Worm (Caenorhabditis elegans) whole organism, L1 larva: ENCODE data around the gene cec-3.

Experiments
- C34B4.2 ChIP-seq: sonication (generic microtip); optimal IDR thresholded peaks from 2 replicates; lab custom pipeline; 2017; ENCODE audit warnings: mild to moderate bottlenecking, missing genetic modification characterization, missing compliant biosample characterization
- F16B12.6 ChIP-seq: fragments of 150-350 bp; optimal IDR thresholded peaks from 2 replicates; lab custom pipeline; 2014; ENCODE audit warnings: missing biosample characterization, missing genetic modification characterization
- Y116A8C.19 ChIP-seq: sonication (generic microtip); optimal IDR thresholded peaks from 2 replicates; lab custom pipeline; 2016; ENCODE audit warnings: missing compliant biosample characterization, missing genetic modification characterization, borderline replicate concordance
- aly-2 ChIP-seq: fragments of 150-350 bp; optimal IDR thresholded peaks from 2 replicates; lab custom pipeline; 2014; ENCODE audit warnings: missing biosample characterization, missing genetic modification characterization
- ama-1 ChIP-seq: fragments of 150-350 bp; optimal IDR thresholded peaks from 2 replicates; lab custom pipeline; 2014
- blmp-1 ChIP-seq: fragments of 150-350 bp; optimal IDR thresholded peaks from 2 replicates; lab custom pipeline; 2014; ENCODE audit warnings: missing biosample characterization, missing genetic modification characterization
- ceh-63 ChIP-seq: fragments of 200-800 bp; sonication (Bioruptor generic); optimal IDR thresholded peaks from 2 replicates; lab custom pipeline; 2018; ENCODE audit warnings: mild to moderate bottlenecking, missing genetic modification characterization, missing compliant biosample characterization
- ceh-8 ChIP-seq: fragments of 200-800 bp; sonication (Bioruptor generic); optimal IDR thresholded peaks from 2 replicates; lab custom pipeline; 2018; ENCODE audit warnings: mild to moderate bottlenecking, missing genetic modification characterization, moderate library complexity, missing compliant biosample characterization
- ceh-88 ChIP-seq: fragments of 200-800 bp; sonication (Bioruptor generic); IDR thresholded peaks from 2 replicates; pipeline ENCODE4 v1.3.6; 2022; ENCODE audit warnings: missing genetic modification characterization, missing compliant biosample characterization
- ceh-90 ChIP-seq: sonication (generic microtip); optimal IDR thresholded peaks from 2 replicates; lab custom pipeline; 2016; ENCODE audit warnings: missing genetic modification characterization, missing compliant biosample characterization
- dpl-1 ChIP-seq, 3 experiments: fragments of 150-350 bp in 2 of 3; sonication (generic microtip) in 1 of 3; optimal IDR thresholded peaks; 2 replicates each; lab custom pipeline; 2014 to 2017; ENCODE audit warnings: missing biosample characterization in 3 of 3, missing genetic modification characterization in 3 of 3, missing genetic modification reagents in 3 of 3
- dsc-1 ChIP-seq: sonication (generic microtip); optimal IDR thresholded peaks from 2 replicates; lab custom pipeline; 2016; ENCODE audit warnings: mild to moderate bottlenecking, missing genetic modification characterization, missing compliant biosample characterization
- efl-3 ChIP-seq: fragments of 200-800 bp; sonication (Bioruptor generic); optimal IDR thresholded peaks from 2 replicates; lab custom pipeline; 2018; ENCODE audit warnings: mild to moderate bottlenecking, missing genetic modification characterization, missing compliant biosample characterization
- elt-2 ChIP-seq: sonication (generic microtip); optimal IDR thresholded peaks from 2 replicates; lab custom pipeline; 2016; ENCODE audit warnings: missing genetic modification characterization, mild to moderate bottlenecking, inconsistent platforms, missing compliant biosample characterization, missing genetic modification reagents
- elt-3 ChIP-seq, 6 experiments: fragments of 150-350 bp in 1 of 6; sonication (generic microtip); optimal IDR thresholded peaks; 2 replicates each; lab custom pipeline; 2017 to 2018; ENCODE audit warnings: missing biosample characterization in 6 of 6, missing genetic modification characterization in 6 of 6, inconsistent platforms in 1 of 6
- fkh-10 ChIP-seq: sonication (generic microtip); optimal IDR thresholded peaks from 2 replicates; lab custom pipeline; 2017; ENCODE audit warnings: missing biosample characterization, missing genetic modification reagents, missing genetic modification characterization
- fkh-4 ChIP-seq: sonication (generic microtip); optimal IDR thresholded peaks from 2 replicates; lab custom pipeline; 2016; ENCODE audit warnings: missing compliant biosample characterization, missing genetic modification characterization, borderline replicate concordance
- hlh-17 ChIP-seq: fragments of 200-800 bp; sonication (Bioruptor generic); optimal IDR thresholded peaks from 2 replicates; lab custom pipeline; 2018; ENCODE audit warnings: missing genetic modification characterization, mild to moderate bottlenecking, missing compliant biosample characterization, moderate library complexity, borderline replicate concordance
- hlh-4 ChIP-seq: sonication (generic microtip); optimal IDR thresholded peaks from 2 replicates; lab custom pipeline; 2016; ENCODE audit warnings: mild to moderate bottlenecking, missing genetic modification characterization, missing compliant biosample characterization
- hpl-2 ChIP-seq: fragments of 150-350 bp; optimal IDR thresholded peaks from 2 replicates; lab custom pipeline; 2014; ENCODE audit warnings: missing biosample characterization, missing genetic modification reagents, missing genetic modification characterization
- irx-1 ChIP-seq: sonication (generic microtip); optimal IDR thresholded peaks from 2 replicates; lab custom pipeline; 2016; ENCODE audit warnings: missing genetic modification characterization, missing compliant biosample characterization
- isw-1 ChIP-seq: fragments of 200-800 bp; sonication (Bioruptor generic); IDR thresholded peaks from 2 replicates; pipeline ENCODE4 v1.3.6; 2022; ENCODE audit warnings: missing genetic modification characterization, missing compliant biosample characterization
- jun-1 ChIP-seq: fragments of 150-350 bp; optimal IDR thresholded peaks from 2 replicates; lab custom pipeline; 2014; ENCODE audit warnings: missing biosample characterization, missing genetic modification reagents, missing genetic modification characterization
- lin-13 ChIP-seq: fragments of 150-350 bp; optimal IDR thresholded peaks from 2 replicates; lab custom pipeline; 2014; ENCODE audit warnings: missing biosample characterization, missing genetic modification reagents, missing genetic modification characterization
- lin-14 ChIP-seq: fragments of 200-800 bp; sonication (Bioruptor generic); optimal IDR thresholded peaks from 2 replicates; lab custom pipeline; 2018; ENCODE audit warnings: mild to moderate bottlenecking, missing genetic modification characterization, moderate library complexity, missing compliant biosample characterization
- lin-15B ChIP-seq: fragments of 150-350 bp; sonication (generic microtip); optimal IDR thresholded peaks from 3 replicates; lab custom pipeline; 2014; ENCODE audit warnings: missing biosample characterization, missing genetic modification characterization
- lin-35 ChIP-seq, 2 experiments: fragments of 150-350 bp; optimal IDR thresholded peaks; 2 replicates each; lab custom pipeline; 2014; ENCODE audit warnings: missing biosample characterization in 2 of 2, missing genetic modification characterization in 2 of 2, missing genetic modification reagents in 2 of 2
- lin-39 ChIP-seq: fragments of 150-350 bp; optimal IDR thresholded peaks from 2 replicates; lab custom pipeline; 2014; ENCODE audit warnings: missing biosample characterization, missing genetic modification reagents, missing genetic modification characterization
- mab-9 ChIP-seq: fragments of 200-800 bp; sonication (Bioruptor generic); IDR thresholded peaks from 2 replicates; pipeline ENCODE4 v1.3.6; 2022; ENCODE audit warnings: missing genetic modification reagents, missing genetic modification characterization, missing compliant biosample characterization
- mep-1 ChIP-seq: fragments of 150-350 bp; optimal IDR thresholded peaks from 2 replicates; lab custom pipeline; 2014; ENCODE audit warnings: missing biosample characterization, missing genetic modification characterization
- nhr-12 ChIP-seq: sonication (generic microtip); optimal IDR thresholded peaks from 2 replicates; lab custom pipeline; 2017; ENCODE audit warnings: missing biosample characterization, missing genetic modification characterization
- nhr-19 ChIP-seq: fragments of 200-800 bp; sonication (Bioruptor generic); conservative IDR thresholded peaks from 2 replicates; pipeline ENCODE4 v1.3.6; 2022; ENCODE audit warnings: missing genetic modification characterization, missing compliant biosample characterization
- nhr-47 ChIP-seq: sonication (generic microtip); optimal IDR thresholded peaks from 2 replicates; lab custom pipeline; 2016; ENCODE audit warnings: mild to moderate bottlenecking, missing genetic modification characterization, moderate library complexity, missing compliant biosample characterization
- nhr-76 ChIP-seq: sonication (generic microtip); optimal IDR thresholded peaks from 2 replicates; lab custom pipeline; 2017; ENCODE audit warnings: missing biosample characterization, missing genetic modification characterization
- nhr-85 ChIP-seq: sonication (generic microtip); peaks from one replicate; lab custom pipeline; 2016; ENCODE audit warnings: missing genetic modification characterization, inconsistent platforms, missing compliant biosample characterization
- nhr-90 ChIP-seq: sonication (generic microtip); optimal IDR thresholded peaks from 2 replicates; lab custom pipeline; 2016; ENCODE audit warnings: mild to moderate bottlenecking, missing genetic modification characterization, missing compliant biosample characterization; ENCODE audit not compliant: poor library complexity
- pag-3 ChIP-seq: sonication (generic microtip); optimal IDR thresholded peaks from 2 replicates; lab custom pipeline; 2017; ENCODE audit warnings: missing genetic modification characterization, mild to moderate bottlenecking, missing compliant biosample characterization, antibody characterized with exemption, borderline replicate concordance; ENCODE audit not compliant: insufficient read depth
- snu-23 ChIP-seq: sonication (generic microtip); optimal IDR thresholded peaks from 2 replicates; lab custom pipeline; 2016; ENCODE audit warnings: missing genetic modification characterization, missing compliant biosample characterization
- swsn-7 ChIP-seq: sonication (generic microtip); optimal IDR thresholded peaks from 2 replicates; lab custom pipeline; 2016; ENCODE audit warnings: missing genetic modification characterization, missing compliant biosample characterization
- unc-130 ChIP-seq: fragments of 150-350 bp; optimal IDR thresholded peaks from 2 replicates; lab custom pipeline; 2017; ENCODE audit warnings: missing biosample characterization, missing genetic modification characterization, inconsistent platforms
- unc-30 ChIP-seq: sonication (generic microtip); optimal IDR thresholded peaks from 2 replicates; lab custom pipeline; 2017; ENCODE audit warnings: missing biosample characterization, missing genetic modification characterization
- unc-86 ChIP-seq: sonication (generic microtip); optimal IDR thresholded peaks from 2 replicates; lab custom pipeline; 2016; ENCODE audit warnings: missing genetic modification characterization, missing compliant biosample characterization
- xbp-1 ChIP-seq: sonication (generic microtip); optimal IDR thresholded peaks from 2 replicates; lab custom pipeline; 2016; ENCODE audit warnings: missing genetic modification characterization, missing compliant biosample characterization
- zip-4 ChIP-seq: fragments of 200-800 bp; sonication (Bioruptor generic); optimal IDR thresholded peaks from 2 replicates; lab custom pipeline; 2018; ENCODE audit warnings: mild to moderate bottlenecking, missing genetic modification characterization, moderate library complexity, missing compliant biosample characterization
- ztf-11 ChIP-seq, 2 experiments: sonication (generic microtip); optimal IDR thresholded peaks; 2 replicates each; lab custom pipeline; 2016 to 2017; ENCODE audit warnings: missing genetic modification characterization in 2 of 2, missing biosample characterization in 1 of 2, missing compliant biosample characterization in 1 of 2
- ztf-4 ChIP-seq: fragments of 150-350 bp; optimal IDR thresholded peaks from 2 replicates; lab custom pipeline; 2014; ENCODE audit warnings: missing biosample characterization, missing genetic modification characterization

Gene cec-3

DNA sequence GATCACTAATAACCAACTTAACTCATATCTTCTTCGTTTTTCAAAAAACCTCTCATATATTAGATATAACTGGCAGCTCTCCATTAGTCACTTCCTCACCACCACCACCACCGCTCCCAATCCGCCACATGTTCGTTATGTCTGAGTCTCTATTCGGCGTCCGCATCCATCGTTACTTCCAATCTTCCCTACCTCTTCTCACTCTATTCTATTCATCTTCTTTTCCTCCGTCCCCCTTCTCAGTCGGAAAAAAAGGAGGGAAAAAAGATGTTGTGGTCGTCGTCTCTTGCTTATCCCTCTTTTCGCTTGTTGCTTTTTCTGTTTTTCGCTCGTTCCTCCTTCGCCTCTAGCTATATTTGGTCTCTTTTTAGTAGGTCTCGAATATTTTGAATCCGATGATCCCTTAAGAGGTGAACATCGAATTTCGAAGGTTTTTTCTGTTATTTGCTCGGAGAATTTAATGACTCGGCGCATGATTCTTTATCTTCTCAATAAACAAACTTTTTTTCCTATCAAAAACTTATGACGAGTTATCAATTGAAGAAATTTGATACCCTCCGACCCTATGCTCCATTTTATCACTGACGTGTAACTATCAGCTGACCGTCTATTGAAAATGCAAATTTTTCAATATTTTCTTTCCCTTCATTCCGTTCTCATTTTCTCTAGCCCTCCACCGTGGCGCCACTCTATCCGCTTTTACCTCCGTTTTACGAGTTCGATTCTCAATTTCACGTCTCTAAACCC, 34.6 kb upstream of the cec-3 start (continued):
- TF ChIP-seq fkh-10 (GFP tag; lab: Kevin White, UChicago) (peak; percentile 6), lin-14 (GFP tag; lab: Kevin White, UChicago) (peak; percentile 87), ceh-90 (tag; lab: Kevin White, UChicago) (no peak), lin-15B (tag; lab: Kevin White, UChicago) (no peak), nhr-85 (no peak), C34B4.2 (no peak), dsc-1 (peak; percentile 40), ama-1 (lab: Kevin White, UChicago) (peak; percentile 58), fkh-4 (tag; lab: Kevin White, UChicago) (no peak), swsn-7 (tag; lab: Kevin White, UChicago) (peak; percentile 46)

DNA sequence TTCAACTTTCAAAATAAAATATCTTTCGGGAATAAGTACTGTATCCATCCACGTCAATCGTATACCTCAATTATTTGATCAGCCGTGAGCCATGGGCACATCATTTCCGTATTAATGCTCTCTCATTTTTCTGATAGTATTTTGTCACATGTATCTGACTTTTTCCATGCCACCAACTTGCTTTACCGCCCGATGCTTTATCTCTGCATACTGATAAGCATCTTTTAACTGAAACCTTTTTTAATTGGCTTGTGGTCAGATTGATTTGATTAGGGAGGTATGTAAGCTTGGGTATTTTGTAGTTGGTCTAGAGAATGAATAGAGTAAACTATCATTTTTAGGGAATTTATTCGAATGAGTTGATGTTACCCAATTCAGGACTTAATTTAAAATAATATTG, 31.9 kb upstream of the cec-3 start:
- TF ChIP-seq fkh-10 (GFP tag; lab: Kevin White, UChicago) = no peak
- no peak for TF ChIP-seq lin-14 (GFP tag; lab: Kevin White, UChicago)
- no peak for TF ChIP-seq lin-39 (tag; lab: Kevin White, UChicago)
- peak; percentile 57 for TF ChIP-seq elt-2 (tag; lab: Kevin White, UChicago)
- TF ChIP-seq pag-3 (tag; lab: Kevin White, UChicago) = no peak
- TF ChIP-seq lin-35 (GFP tag; optimal IDR thresholded peaks at IDR 0.05; lab: Kevin White, UChicago) = peak in 1 of 2 experiments; percentile 11
- TF ChIP-seq, all 84 proteins: peak for 2

DNA sequence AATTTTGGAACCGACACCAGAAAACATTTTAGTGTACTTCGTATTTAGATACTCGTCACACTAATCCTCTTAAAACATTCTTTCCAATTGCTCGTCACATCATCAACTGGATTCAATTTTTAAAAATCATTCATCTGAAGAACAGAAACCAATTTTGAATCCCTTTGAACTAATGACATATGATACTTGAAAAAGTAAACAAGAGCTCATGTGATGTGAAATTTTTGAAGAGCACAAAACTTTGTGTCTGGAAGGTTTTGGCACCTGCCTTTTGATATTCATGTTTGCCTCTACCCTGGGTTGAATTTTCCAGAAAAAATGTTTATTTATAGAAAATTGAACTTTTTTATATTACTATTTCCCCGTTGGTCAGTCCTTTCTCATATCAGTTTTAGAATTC, 31.4 kb upstream of the cec-3 start:
- TF ChIP-seq unc-130 (tag; lab: Kevin White, UChicago) (no peak), lin-13 (GFP tag; lab: Kevin White, UChicago) (peak; percentile 23), jun-1 (tag; lab: Kevin White, UChicago) (no peak), hlh-17 (GFP tag; lab: Kevin White, UChicago) (no peak), ceh-63 (GFP tag; lab: Kevin White, UChicago) (no peak), ceh-8 (GFP tag; lab: Kevin White, UChicago) (no peak), irx-1 (tag; lab: Kevin White, UChicago) (peak; percentile 24), lin-14 (GFP tag; lab: Kevin White, UChicago) (peak; percentile 44), ztf-4 (no peak), ceh-88 (GFP tag; lab: Robert Waterston, UW) (no peak), nhr-90 (tag; lab: Kevin White, UChicago) (no peak), nhr-12 (tag; lab: Kevin White, UChicago) (no peak), blmp-1 (tag; lab: Kevin White, UChicago) (no peak), nhr-19 (GFP tag; lab: Robert Waterston, UW) (0 out of 2 replicates have a peak, but pooled peaks have one; percentile 3), dpl-1 (GFP tag; optimal IDR thresholded peaks at IDR 0.05; lab: Kevin White, UChicago) (no peak), aly-2 (tag; lab: Kevin White, UChicago) (no peak), ztf-11 (tag; optimal IDR thresholded peaks at IDR 0.05; lab: Kevin White, UChicago) (no peak), mab-9 (GFP tag; lab: Robert Waterston, UW) (no peak), Y116A8C.19 (tag; lab: Kevin White, UChicago) (no peak), unc-30 (tag; lab: Kevin White, UChicago) (no peak), isw-1 (no peak), snu-23 (GFP tag; lab: Kevin White, UChicago) (peak; percentile 22), hlh-4 (peak; percentile 2), efl-3 (GFP tag; lab: Kevin White, UChicago) (no peak), unc-86 (tag; lab: Kevin White, UChicago) (no peak), hpl-2 (GFP tag; lab: Kevin White, UChicago) (no peak), fkh-4 (tag; lab: Kevin White, UChicago) (no peak), xbp-1 (tag; lab: Kevin White, UChicago) (peak; percentile 8), lin-15B (tag; lab: Kevin White, UChicago) (no peak), F16B12.6 (tag; lab: Kevin White, UChicago) (no peak), elt-3 (tag; optimal IDR thresholded peaks at IDR 0.05; lab: Kevin White, UChicago) (no peak), nhr-76 (no peak), mep-1 (tag; lab: Kevin White, UChicago) (peak; percentile 11), nhr-47 (peak; percentile 52), zip-4 (GFP tag; lab: Kevin White, UChicago) (no peak), elt-2 (tag; lab: Kevin White, UChicago) (peak; percentile 61)
